Fruit fly (Drosophila melanogaster) whole organism, embryonic: ENCODE measurements around the gene CG46467.
A peak's percentile ranks its signal among the peaks of the same experiment; 100 is the strongest.

Experiments used
- Ada2b ChIP-seq: fragments of 200-800 bp; sonication (Bioruptor generic); IDR thresholded peaks from 2 replicates; pipeline ENCODE4 v1.3.6; 2022; ENCODE audit warnings: missing biosample characterization, missing genetic modification characterization
- Bdp1 ChIP-seq: fragments of 200-800 bp; sonication (Bioruptor generic); optimal IDR thresholded peaks from 3 replicates; lab custom pipeline; 2016; ENCODE audit warnings: missing biosample characterization, missing genetic modification characterization
- CG10147 ChIP-seq: fragments of 200-800 bp; sonication (Bioruptor generic); optimal IDR thresholded peaks from 2 replicates; lab custom pipeline; 2019; ENCODE audit warnings: missing biosample characterization, mild to moderate bottlenecking, missing genetic modification characterization, moderate library complexity
- CG10267 ChIP-seq: fragments of 200-800 bp; sonication (Bioruptor generic); optimal IDR thresholded peaks from 2 replicates; lab custom pipeline; 2018; ENCODE audit warnings: missing biosample characterization, mild to moderate bottlenecking, missing genetic modification characterization, moderate library complexity
- CG16779 ChIP-seq: fragments of 200-800 bp; sonication (Bioruptor generic); IDR thresholded peaks from 2 replicates; pipeline ENCODE4 v1.3.6; 2022; ENCODE audit warnings: missing biosample characterization, missing genetic modification characterization
- CG16813 ChIP-seq: fragments of 200-800 bp; sonication (Bioruptor generic); IDR thresholded peaks from 3 replicates; pipeline ENCODE4 v1.3.6; 2022; ENCODE audit warnings: missing biosample characterization, missing genetic modification characterization; ENCODE audit not compliant: partially characterized antibody
- CG30403 ChIP-seq: fragments of 200-800 bp; sonication (Bioruptor generic); optimal IDR thresholded peaks from 3 replicates; lab custom pipeline; 2016; ENCODE audit warnings: missing biosample characterization, missing genetic modification characterization
- CG3065 ChIP-seq: fragments of 200-800 bp; sonication (Bioruptor generic); optimal IDR thresholded peaks from 2 replicates; lab custom pipeline; 2016; ENCODE audit warnings: missing biosample characterization, missing genetic modification characterization
- CG32532 ChIP-seq: fragments of 200-800 bp; sonication (Bioruptor generic); IDR thresholded peaks from 2 replicates; pipeline ENCODE4 v1.3.6; 2022; ENCODE audit warnings: missing biosample characterization, missing genetic modification characterization
- CG3407 ChIP-seq: fragments of 200-800 bp; sonication (Bioruptor generic); optimal IDR thresholded peaks from 2 replicates; lab custom pipeline; 2018; ENCODE audit warnings: missing biosample characterization, mild to moderate bottlenecking, missing genetic modification characterization
- CG34224 ChIP-seq: fragments of 200-800 bp; sonication (Bioruptor generic); IDR thresholded peaks from 3 replicates; pipeline ENCODE4 v1.3.6; 2022; ENCODE audit warnings: missing biosample characterization, missing genetic modification characterization; ENCODE audit not compliant: partially characterized antibody
- CG6272 ChIP-seq: fragments of 200-800 bp; sonication (Bioruptor generic); IDR thresholded peaks from 2 replicates; pipeline ENCODE4 v1.3.6; 2022; ENCODE audit warnings: missing biosample characterization, missing genetic modification characterization
- CG6791 ChIP-seq: fragments of 200-800 bp; sonication (Bioruptor generic); IDR thresholded peaks from 3 replicates; pipeline ENCODE4 v1.3.6; 2022; ENCODE audit warnings: missing biosample characterization, missing genetic modification characterization; ENCODE audit not compliant: partially characterized antibody
- CG7372 ChIP-seq: fragments of 200-800 bp; sonication (Bioruptor generic); IDR thresholded peaks from 2 replicates; pipeline ENCODE4 v1.3.6; 2022; ENCODE audit warnings: missing biosample characterization, missing genetic modification characterization
- CG7839 ChIP-seq: fragments of 200-800 bp; sonication (Bioruptor generic); optimal IDR thresholded peaks from 3 replicates; lab custom pipeline; 2018; ENCODE audit warnings: missing biosample characterization, mild to moderate bottlenecking, missing genetic modification characterization, moderate library complexity
- CG7928 ChIP-seq: fragments of 200-800 bp; sonication (Bioruptor generic); optimal IDR thresholded peaks from 2 replicates; lab custom pipeline; 2017; ENCODE audit warnings: missing biosample characterization, mild to moderate bottlenecking, missing genetic modification characterization
- Dfd ChIP-seq, 2 experiments: fragments of >200 bp; optimal IDR thresholded peaks; 2 replicates each; lab custom pipeline; 2017; ENCODE audit warnings: missing biosample characterization in 2 of 2, missing genetic modification characterization in 2 of 2
- Dip2 ChIP-seq: fragments of 200-800 bp; sonication (Bioruptor generic); IDR thresholded peaks from 2 replicates; pipeline ENCODE4 v1.3.6; 2022; ENCODE audit warnings: missing biosample characterization, missing genetic modification characterization
- Dll ChIP-seq: fragments of 200-800 bp; sonication (Bioruptor generic); IDR thresholded peaks from 4 replicates; pipeline ENCODE4 v1.3.6; 2022; ENCODE audit warnings: missing biosample characterization, missing genetic modification characterization; ENCODE audit not compliant: partially characterized antibody
- Dref ChIP-seq: fragments of 200-800 bp; sonication (Bioruptor generic); IDR thresholded peaks from 2 replicates; pipeline ENCODE4 v1.3.6; 2022; ENCODE audit warnings: missing biosample characterization, missing genetic modification characterization
- E2f2 ChIP-seq: fragments of 200-800 bp; sonication (Bioruptor generic); IDR thresholded peaks from 2 replicates; pipeline ENCODE4 v1.3.6; 2022; ENCODE audit warnings: missing biosample characterization, missing genetic modification characterization
- GATAe ChIP-seq: fragments of 200-800 bp; sonication (Bioruptor generic); conservative IDR thresholded peaks from 2 replicates; pipeline ENCODE4 v1.3.6; 2022; ENCODE audit warnings: missing biosample characterization, missing genetic modification characterization
- Mad ChIP-seq: fragments of 200-800 bp; sonication (Bioruptor generic); optimal IDR thresholded peaks from 2 replicates; lab custom pipeline; 2016; ENCODE audit warnings: missing biosample characterization, missing genetic modification characterization
- Myb ChIP-seq: fragments of 200-800 bp; sonication (Bioruptor generic); optimal IDR thresholded peaks from 2 replicates; lab custom pipeline; 2016; ENCODE audit warnings: missing biosample characterization, missing genetic modification characterization
- Sry-δ ChIP-seq: fragments of 200-800 bp; sonication (Bioruptor generic); optimal IDR thresholded peaks from 2 replicates; lab custom pipeline; 2016; ENCODE audit warnings: missing biosample characterization, missing genetic modification characterization
- Ssrp ChIP-seq: fragments of 200-800 bp; sonication (Bioruptor generic); optimal IDR thresholded peaks from 2 replicates; lab custom pipeline; 2018; ENCODE audit warnings: missing biosample characterization, mild to moderate bottlenecking, missing genetic modification characterization, moderate library complexity
- Xbp1 ChIP-seq: fragments of 200-800 bp; sonication (Bioruptor generic); optimal IDR thresholded peaks from 3 replicates; lab custom pipeline; 2016; ENCODE audit warnings: missing biosample characterization, mild to moderate bottlenecking, missing genetic modification characterization
- YL-1 ChIP-seq: fragments of 200-800 bp; sonication (Bioruptor generic); optimal IDR thresholded peaks from 3 replicates; lab custom pipeline; 2017; ENCODE audit warnings: missing biosample characterization, mild to moderate bottlenecking, missing genetic modification characterization
- al ChIP-seq: fragments of 200-800 bp; sonication (Bioruptor generic); IDR thresholded peaks from 2 replicates; pipeline ENCODE4 v1.3.6; 2022; ENCODE audit warnings: missing biosample characterization, missing genetic modification characterization
- bab2 ChIP-seq: fragments of 200-800 bp; sonication (Bioruptor generic); optimal IDR thresholded peaks from 2 replicates; lab custom pipeline; 2016; ENCODE audit warnings: missing biosample characterization, missing genetic modification characterization
- cg ChIP-seq: fragments of 200-800 bp; sonication (Bioruptor generic); optimal IDR thresholded peaks from 3 replicates; lab custom pipeline; 2019; ENCODE audit warnings: missing biosample characterization, mild to moderate bottlenecking, missing genetic modification characterization, moderate library complexity
- chn ChIP-seq: fragments of 200-800 bp; sonication (Bioruptor generic); optimal IDR thresholded peaks from 2 replicates; lab custom pipeline; 2016; ENCODE audit warnings: missing biosample characterization, missing genetic modification characterization
- ci ChIP-seq: fragments of 200-800 bp; sonication (Bioruptor generic); IDR thresholded peaks from 3 replicates; pipeline ENCODE4 v1.3.6; 2022; ENCODE audit warnings: missing biosample characterization, missing genetic modification characterization
- crp ChIP-seq, 2 experiments: fragments of 200-800 bp; sonication (Bioruptor generic); optimal IDR thresholded peaks; 2 replicates in 1 of 2; 3 replicates in 1 of 2; lab custom pipeline; 2017; ENCODE audit warnings: missing biosample characterization in 2 of 2, missing genetic modification characterization in 2 of 2, mild to moderate bottlenecking in 1 of 2, moderate library complexity in 1 of 2
- esg ChIP-seq: fragments of 200-800 bp; sonication (Bioruptor generic); conservative IDR thresholded peaks from 2 replicates; pipeline ENCODE4 v1.3.6; 2022; ENCODE audit warnings: missing biosample characterization, missing genetic modification characterization
- exex ChIP-seq: fragments of 200-800 bp; sonication (Bioruptor generic); optimal IDR thresholded peaks from 4 replicates; lab custom pipeline; 2018; ENCODE audit warnings: missing biosample characterization, mild to moderate bottlenecking, missing genetic modification characterization, moderate library complexity
- fd64A ChIP-seq: fragments of 200-800 bp; sonication (Bioruptor generic); optimal IDR thresholded peaks from 3 replicates; lab custom pipeline; 2018; ENCODE audit warnings: missing biosample characterization, mild to moderate bottlenecking, missing genetic modification characterization
- hkb ChIP-seq, 2 experiments: fragments of 200-800 bp in 1 of 2; fragments of >200 bp in 1 of 2; sonication (Bioruptor generic) in 1 of 2; IDR thresholded peaks in 1 of 2; optimal IDR thresholded peaks in 1 of 2; 2 replicates each; pipeline versions ENCODE4 v1.3.6 to Lab custom; 2017 to 2022; ENCODE audit warnings: missing biosample characterization in 1 of 2, missing genetic modification characterization in 1 of 2
- klu ChIP-seq: fragments of 200-800 bp; sonication (Bioruptor generic); IDR thresholded peaks from 2 replicates; pipeline ENCODE4 v1.3.6; 2022; ENCODE audit warnings: missing biosample characterization, missing genetic modification characterization
- lab ChIP-seq: fragments of 200-800 bp; sonication (Bioruptor generic); optimal IDR thresholded peaks from 3 replicates; lab custom pipeline; 2017; ENCODE audit warnings: missing biosample characterization, missing genetic modification characterization, mild to moderate bottlenecking, moderate library complexity, missing genetic modification reagents
- lmd ChIP-seq: fragments of 200-800 bp; sonication (Bioruptor generic); IDR thresholded peaks from 2 replicates; pipeline ENCODE4 v1.3.6; 2022; ENCODE audit warnings: missing biosample characterization, missing genetic modification characterization
- pzg ChIP-seq: fragments of 200-800 bp; sonication (Bioruptor generic); optimal IDR thresholded peaks from 3 replicates; lab custom pipeline; 2018; ENCODE audit warnings: missing biosample characterization, mild to moderate bottlenecking, missing genetic modification characterization, moderate library complexity
- sima ChIP-seq: fragments of 200-800 bp; sonication (Bioruptor generic); optimal IDR thresholded peaks from 2 replicates; lab custom pipeline; 2016; ENCODE audit warnings: missing biosample characterization, missing genetic modification characterization
- stwl ChIP-seq: fragments of 200-800 bp; sonication (Bioruptor generic); optimal IDR thresholded peaks from 3 replicates; lab custom pipeline; 2018; ENCODE audit warnings: missing biosample characterization, mild to moderate bottlenecking, missing genetic modification characterization, moderate library complexity
- tna ChIP-seq: fragments of 200-800 bp; sonication (Bioruptor generic); IDR thresholded peaks from 2 replicates; pipeline ENCODE4 v1.3.6; 2022; ENCODE audit warnings: missing biosample characterization, missing genetic modification characterization; ENCODE audit not compliant: partially characterized antibody
- vnd ChIP-seq: fragments of 200-800 bp; sonication (Bioruptor generic); IDR thresholded peaks from 3 replicates; pipeline ENCODE4 v1.3.6; 2022; ENCODE audit warnings: missing biosample characterization, missing genetic modification characterization; ENCODE audit not compliant: partially characterized antibody
- zen ChIP-seq: fragments of 200-800 bp; sonication (Bioruptor generic); optimal IDR thresholded peaks from 3 replicates; lab custom pipeline; 2018; ENCODE audit warnings: missing biosample characterization, mild to moderate bottlenecking, missing genetic modification characterization, moderate library complexity

The CG46467 gene

DNA sequence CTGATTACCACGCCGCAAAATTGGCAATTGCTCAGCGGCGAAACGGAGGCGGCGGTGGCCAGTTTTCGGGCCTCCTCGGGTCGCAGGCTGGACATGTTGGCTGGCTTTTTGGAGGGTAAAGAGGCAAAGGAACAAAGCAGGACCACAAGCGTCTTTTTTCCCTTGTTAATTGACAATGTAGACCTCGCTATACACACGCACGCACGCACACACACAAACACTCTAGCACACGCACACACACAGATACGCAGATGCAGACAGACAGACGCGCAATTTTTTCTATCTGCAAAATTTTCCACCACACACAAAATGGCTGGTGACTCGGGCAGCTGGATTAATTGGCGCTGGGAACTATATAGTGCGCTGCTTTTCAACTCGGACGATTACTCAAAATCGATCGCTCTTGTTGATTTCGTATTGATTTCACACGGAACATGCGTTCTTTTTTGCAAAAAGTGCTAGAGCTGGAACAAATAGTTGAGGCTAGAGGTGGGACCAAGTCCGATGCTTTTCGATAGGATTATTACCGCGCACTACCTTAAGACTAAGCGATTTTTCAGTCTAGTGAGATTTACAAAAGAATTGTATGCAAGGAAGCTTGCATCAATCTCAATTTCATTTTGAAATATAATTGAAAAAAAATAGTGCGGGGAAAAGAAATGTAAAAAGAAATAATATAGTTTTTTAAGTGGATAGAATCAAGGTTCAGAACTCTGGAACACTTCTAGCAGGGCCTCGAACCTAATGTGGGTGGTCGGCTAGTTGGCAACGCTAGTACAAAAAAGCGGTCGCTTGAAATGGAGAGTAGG is 111.3 kb downstream of the CG46467 start, which contains the start of gene Art4 (continued):
- no peak for TF ChIP-seq fd64A (GFP tag; lab: Kevin White, UChicago)
- peak; percentile 70 for TF ChIP-seq CG16813 (GFP tag; lab: Robert Waterston, UW)
- no peak for TF ChIP-seq crp (GFP tag; optimal IDR thresholded peaks at IDR 0.05; lab: Kevin White, UChicago)
- TF ChIP-seq CG3065 (GFP tag; lab: Kevin White, UChicago) = no peak
- peak; percentile 17 for TF ChIP-seq Ssrp (tag; lab: Kevin White, UChicago)
- peak; percentile 26 for TF ChIP-seq bab2 (GFP tag; lab: Kevin White, UChicago)
- peak; percentile 82 for TF ChIP-seq cg
- TF ChIP-seq klu (GFP tag; lab: Robert Waterston, UW) = peak; percentile 46; the same call in 1 of the 2 replicates
- TF ChIP-seq esg (GFP tag; lab: Robert Waterston, UW) = 0 out of 2 replicates have a peak, but pooled peaks have one; percentile 6
- TF ChIP-seq Myb (GFP tag; lab: Kevin White, UChicago) = peak; percentile 39
- peak; percentile 46; the same call in 1 of the 3 replicates for TF ChIP-seq ci (GFP tag; lab: Robert Waterston, UW)
- peak; percentile 41 for TF ChIP-seq CG10147 (GFP tag; lab: Kevin White, UChicago)
- TF ChIP-seq sima (GFP tag; lab: Kevin White, UChicago) = peak; percentile 10
- TF ChIP-seq exex (tag; lab: Kevin White, UChicago) = no peak
- peak; percentile 60; the same call in 2 of the 3 replicates for TF ChIP-seq CG6791 (GFP tag; lab: Robert Waterston, UW)
- TF ChIP-seq hkb (optimal IDR thresholded peaks at IDR 0.05; lab: Kevin White, UChicago) = peak; percentile 78
- no peak for TF ChIP-seq hkb (GFP tag; IDR thresholded peaks at IDR 0.05; lab: Robert Waterston, UW)
- TF ChIP-seq CG30403 (GFP tag; lab: Kevin White, UChicago) = peak; percentile 29
- no peak for TF ChIP-seq Dip2 (GFP tag; lab: Robert Waterston, UW)
- peak; percentile 70 for TF ChIP-seq CG10267 (tag; lab: Kevin White, UChicago)
- peak; percentile 52 for TF ChIP-seq Dref (GFP tag; lab: Robert Waterston, UW)
- TF ChIP-seq vnd (GFP tag; lab: Robert Waterston, UW) = peak; percentile 44; the same call in 2 of the 3 replicates
- TF ChIP-seq lmd = no peak
- peak; percentile 32 for TF ChIP-seq Xbp1
- TF ChIP-seq pzg (GFP tag; lab: Kevin White, UChicago) = peak; percentile 61
- TF ChIP-seq YL-1 = peak; percentile 74
- peak; percentile 71 for TF ChIP-seq Dll
- peak; percentile 31 for TF ChIP-seq CG7839 (tag; lab: Kevin White, UChicago)
- TF ChIP-seq CG34224 = peak; percentile 49; the same call in 1 of the 3 replicates
- no peak for TF ChIP-seq GATAe (GFP tag; lab: Robert Waterston, UW)
- no peak for TF ChIP-seq CG16779 (GFP tag; lab: Robert Waterston, UW)
- TF ChIP-seq chn (GFP tag; lab: Kevin White, UChicago) = peak; percentile 24
- peak; percentile 22 for TF ChIP-seq Mad (GFP tag; lab: Kevin White, UChicago)
- TF ChIP-seq stwl (tag; lab: Kevin White, UChicago) = peak; percentile 57
- peak; percentile 35; the same call in 1 of the 2 replicates for TF ChIP-seq E2f2 (GFP tag; lab: Robert Waterston, UW)
- no peak for TF ChIP-seq CG7372 (GFP tag; lab: Robert Waterston, UW)
- TF ChIP-seq CG3407 (GFP tag; lab: Kevin White, UChicago) = peak; percentile 13
- peak in 1 of 2 experiments; percentile 61 for TF ChIP-seq Dfd (GFP tag; optimal IDR thresholded peaks at IDR 0.05; lab: Kevin White, UChicago)
- TF ChIP-seq zen (tag; lab: Kevin White, UChicago) = peak; percentile 51
- TF ChIP-seq CG6272 (GFP tag; lab: Robert Waterston, UW) = peak; percentile 54; the same call in 1 of the 2 replicates
- peak; percentile 12; the same call in 1 of the 2 replicates for TF ChIP-seq Ada2b
- TF ChIP-seq Sry-δ (GFP tag; lab: Kevin White, UChicago) = peak; percentile 95
- 0 out of 2 replicates have a peak, but pooled peaks have one; percentile 13 for TF ChIP-seq CG32532 (GFP tag; lab: Robert Waterston, UW)
- peak; percentile 39 for TF ChIP-seq CG7928 (GFP tag; lab: Kevin White, UChicago)
- no peak for TF ChIP-seq al (GFP tag; lab: Robert Waterston, UW)
- no peak; the same call in 1 of the 2 replicates for TF ChIP-seq tna
- TF ChIP-seq Bdp1 (GFP tag; lab: Kevin White, UChicago) = peak; percentile 24
- TF ChIP-seq lab (GFP tag; lab: Kevin White, UChicago) = peak; percentile 49
